Worm (Caenorhabditis elegans) whole organism, L4 larva: Measurements from ENCODE around the gene puf-7.
A peak's percentile ranks its signal among the peaks of the same experiment; 100 is the strongest.

Experiments used
- F37D6.2 ChIP-seq: sonication (generic microtip); optimal IDR thresholded peaks from 2 replicates; lab custom pipeline; 2016; ENCODE audit warnings: mild to moderate bottlenecking, missing genetic modification characterization, missing compliant biosample characterization
- R02D3.7 ChIP-seq: fragments of 150-350 bp; sonication (generic microtip); optimal IDR thresholded peaks from 3 replicates; lab custom pipeline; 2014; ENCODE audit warnings: missing biosample characterization, missing genetic modification characterization
- Y5F2A.4 ChIP-seq: fragments of 200-800 bp; sonication (Bioruptor generic); optimal IDR thresholded peaks from 2 replicates; lab custom pipeline; 2018; ENCODE audit warnings: mild to moderate bottlenecking, missing genetic modification characterization, missing compliant biosample characterization
- ZK337.2 ChIP-seq: fragments of 200-800 bp; sonication (Bioruptor generic); IDR thresholded peaks from 2 replicates; pipeline ENCODE4 v1.3.6; 2022; ENCODE audit warnings: missing genetic modification reagents, missing genetic modification characterization, missing compliant biosample characterization
- aha-1 ChIP-seq: fragments of 150-350 bp; peaks from one replicate; lab custom pipeline; 2014; ENCODE audit warnings: missing biosample characterization, missing genetic modification characterization
- ama-1 ChIP-seq: fragments of 150-350 bp; optimal IDR thresholded peaks from 2 replicates; lab custom pipeline; 2014; ENCODE audit warnings: inconsistent platforms, mixed read lengths
- arid-1 ChIP-seq: fragments of 200-800 bp; sonication (Bioruptor generic); conservative IDR thresholded peaks from 2 replicates; pipeline ENCODE4 v1.3.6; 2022; ENCODE audit warnings: missing genetic modification reagents, missing genetic modification characterization, missing compliant biosample characterization
- ceh-20 ChIP-seq: fragments of 200-800 bp; sonication (Bioruptor generic); IDR thresholded peaks from 2 replicates; pipeline ENCODE4 v1.3.6; 2022; ENCODE audit warnings: missing genetic modification reagents, missing genetic modification characterization, missing compliant biosample characterization
- ctbp-1 ChIP-seq: fragments of 200-800 bp; sonication (Bioruptor generic); IDR thresholded peaks from 2 replicates; pipeline ENCODE4 v1.3.6; 2022; ENCODE audit warnings: missing genetic modification reagents, missing genetic modification characterization, missing compliant biosample characterization
- daf-12 ChIP-seq: fragments of 150-350 bp; optimal IDR thresholded peaks from 2 replicates; lab custom pipeline; 2014; ENCODE audit warnings: missing biosample characterization, missing genetic modification reagents, missing genetic modification characterization
- daf-8 ChIP-seq: fragments of 200-800 bp; sonication (Bioruptor generic); IDR thresholded peaks from 2 replicates; pipeline ENCODE4 v1.3.6; 2022; ENCODE audit warnings: missing genetic modification characterization, missing compliant biosample characterization
- dpl-1 ChIP-seq: fragments of 150-350 bp; optimal IDR thresholded peaks from 2 replicates; lab custom pipeline; 2014; ENCODE audit warnings: missing biosample characterization, missing genetic modification reagents, missing genetic modification characterization
- duxl-1 ChIP-seq: sonication (generic microtip); optimal IDR thresholded peaks from 2 replicates; lab custom pipeline; 2016; ENCODE audit warnings: mild to moderate bottlenecking, missing genetic modification characterization, moderate library complexity, missing compliant biosample characterization; ENCODE audit not compliant: poor library complexity
- gei-8 ChIP-seq: fragments of 200-800 bp; sonication (Bioruptor generic); optimal IDR thresholded peaks from 2 replicates; lab custom pipeline; 2018; ENCODE audit warnings: mild to moderate bottlenecking, missing genetic modification characterization, missing compliant biosample characterization
- hif-1 ChIP-seq, 2 experiments: sonication (generic microtip); optimal IDR thresholded peaks; 2 replicates each; lab custom pipeline; 2016 to 2017; ENCODE audit warnings: missing compliant biosample characterization in 2 of 2, missing genetic modification characterization in 2 of 2, missing genetic modification reagents in 2 of 2, missing genotype in 2 of 2, mild to moderate bottlenecking in 1 of 2
- hlh-30 ChIP-seq: sonication (generic microtip); optimal IDR thresholded peaks from 2 replicates; lab custom pipeline; 2017; ENCODE audit warnings: antibody characterized with exemption, mild to moderate bottlenecking, missing genetic modification characterization, missing compliant biosample characterization; ENCODE audit not compliant: insufficient read depth
- hmg-1.1 ChIP-seq: fragments of 200-800 bp; sonication (Bioruptor generic); IDR thresholded peaks from 2 replicates; pipeline ENCODE4 v1.3.6; 2022; ENCODE audit warnings: missing genetic modification reagents, missing genetic modification characterization, missing compliant biosample characterization
- lin-38 ChIP-seq: fragments of 200-800 bp; sonication (Bioruptor generic); IDR thresholded peaks from 2 replicates; pipeline ENCODE4 v1.3.6; 2022; ENCODE audit warnings: missing genetic modification reagents, missing genetic modification characterization, missing compliant biosample characterization
- lin-39 ChIP-seq: fragments of 150-350 bp; optimal IDR thresholded peaks from 2 replicates; lab custom pipeline; 2014; ENCODE audit warnings: missing biosample characterization, missing genetic modification reagents, missing genetic modification characterization
- lsy-2 ChIP-seq, 2 experiments: fragments of 150-350 bp in 1 of 2; sonication (generic microtip) in 1 of 2; optimal IDR thresholded peaks; 2 replicates each; lab custom pipeline; 2014 to 2017; ENCODE audit warnings: missing biosample characterization in 2 of 2, missing genetic modification characterization in 2 of 2
- madf-9 ChIP-seq: fragments of 200-800 bp; sonication (Bioruptor generic); conservative IDR thresholded peaks from 2 replicates; pipeline ENCODE4 v1.3.6; 2022; ENCODE audit warnings: missing genetic modification reagents, missing genetic modification characterization, missing compliant biosample characterization
- mdl-1 ChIP-seq, 2 experiments: fragments of 150-350 bp in 1 of 2; sonication (generic microtip) in 1 of 2; optimal IDR thresholded peaks; 2 replicates each; lab custom pipeline; 2014 to 2017; ENCODE audit warnings: missing biosample characterization in 2 of 2, missing genetic modification characterization in 2 of 2
- mes-2 ChIP-seq: sonication (generic microtip); optimal IDR thresholded peaks from 2 replicates; lab custom pipeline; 2016; ENCODE audit warnings: missing genotype, mild to moderate bottlenecking, missing genetic modification characterization, missing compliant biosample characterization; ENCODE audit not compliant: poor library complexity, severe bottlenecking
- mxl-3 ChIP-seq: fragments of 200-800 bp; sonication (Bioruptor generic); optimal IDR thresholded peaks from 2 replicates; lab custom pipeline; 2018; ENCODE audit warnings: mild to moderate bottlenecking, missing genetic modification characterization, missing compliant biosample characterization
- nhr-237 ChIP-seq: sonication (generic microtip); optimal IDR thresholded peaks from 2 replicates; lab custom pipeline; 2017; ENCODE audit warnings: missing biosample characterization, missing genetic modification characterization
- nhr-41 ChIP-seq: fragments of 200-800 bp; sonication (Bioruptor generic); IDR thresholded peaks from 2 replicates; pipeline ENCODE4 v1.3.6; 2022; ENCODE audit warnings: missing genetic modification reagents, missing genetic modification characterization, missing compliant biosample characterization
- nhr-42 ChIP-seq: fragments of 200-800 bp; sonication (Bioruptor generic); IDR thresholded peaks from 2 replicates; pipeline ENCODE4 v1.3.6; 2022; ENCODE audit warnings: missing genetic modification characterization, missing compliant biosample characterization
- nhr-48 ChIP-seq: sonication (generic microtip); optimal IDR thresholded peaks from 2 replicates; lab custom pipeline; 2016; ENCODE audit warnings: mild to moderate bottlenecking, missing genetic modification characterization, missing compliant biosample characterization
- nhr-76 ChIP-seq: fragments of 150-350 bp; optimal IDR thresholded peaks from 2 replicates; lab custom pipeline; 2014; ENCODE audit warnings: missing biosample characterization, missing genetic modification characterization
- nhr-77 ChIP-seq: fragments of 150-350 bp; optimal IDR thresholded peaks from 2 replicates; lab custom pipeline; 2014; ENCODE audit warnings: missing biosample characterization, missing genetic modification characterization
- rbr-2 ChIP-seq: sonication (generic microtip); optimal IDR thresholded peaks from 2 replicates; lab custom pipeline; 2016; ENCODE audit warnings: missing genotype, missing genetic modification characterization, missing compliant biosample characterization
- saeg-2 ChIP-seq: fragments of 200-800 bp; sonication (Bioruptor generic); IDR thresholded peaks from 2 replicates; pipeline ENCODE4 v1.3.6; 2022; ENCODE audit warnings: missing genetic modification reagents, missing genetic modification characterization, missing compliant biosample characterization
- snpc-1.2 ChIP-seq: fragments of 200-800 bp; sonication (Bioruptor generic); IDR thresholded peaks from 2 replicates; pipeline ENCODE4 v1.3.6; 2022; ENCODE audit warnings: missing genetic modification reagents, missing genetic modification characterization, missing compliant biosample characterization
- spr-1 ChIP-seq: sonication (generic microtip); optimal IDR thresholded peaks from 2 replicates; lab custom pipeline; 2016; ENCODE audit warnings: mild to moderate bottlenecking, missing genetic modification characterization, missing compliant biosample characterization
- spr-3 ChIP-seq: fragments of 200-800 bp; sonication (Bioruptor generic); optimal IDR thresholded peaks from 2 replicates; lab custom pipeline; 2018; ENCODE audit warnings: mild to moderate bottlenecking, missing genetic modification characterization, missing compliant biosample characterization
- tag-97 ChIP-seq: fragments of 200-800 bp; sonication (Bioruptor generic); IDR thresholded peaks from 2 replicates; pipeline ENCODE4 v1.3.6; 2022; ENCODE audit warnings: missing genetic modification characterization, missing compliant biosample characterization
- unc-130 ChIP-seq: sonication (generic microtip); optimal IDR thresholded peaks from 2 replicates; lab custom pipeline; 2016; ENCODE audit warnings: missing genetic modification reagents, missing genetic modification characterization, missing compliant biosample characterization
- unc-62 ChIP-seq, 3 experiments: fragments of 150-350 bp in 1 of 3; sonication (generic microtip); optimal IDR thresholded peaks in 2 of 3; peaks in 1 of 3; 1 replicate in 1 of 3; 2 replicates in 2 of 3; lab custom pipeline; 2014 to 2017; ENCODE audit warnings: missing biosample characterization in 3 of 3, missing genetic modification characterization in 3 of 3, missing genetic modification reagents in 3 of 3, missing genotype in 1 of 3
- zag-1 ChIP-seq: fragments of 150-350 bp; optimal IDR thresholded peaks from 2 replicates; lab custom pipeline; 2014; ENCODE audit warnings: missing biosample characterization, missing genetic modification characterization
- zip-11 ChIP-seq: fragments of 200-800 bp; sonication (Bioruptor generic); IDR thresholded peaks from 2 replicates; pipeline ENCODE4 v1.3.6; 2022; ENCODE audit warnings: missing genetic modification characterization, missing compliant biosample characterization
- ztf-7 ChIP-seq: fragments of 150-350 bp; optimal IDR thresholded peaks from 2 replicates; lab custom pipeline; 2014; ENCODE audit warnings: missing biosample characterization, missing genetic modification characterization

The puf-7 gene

DNA sequence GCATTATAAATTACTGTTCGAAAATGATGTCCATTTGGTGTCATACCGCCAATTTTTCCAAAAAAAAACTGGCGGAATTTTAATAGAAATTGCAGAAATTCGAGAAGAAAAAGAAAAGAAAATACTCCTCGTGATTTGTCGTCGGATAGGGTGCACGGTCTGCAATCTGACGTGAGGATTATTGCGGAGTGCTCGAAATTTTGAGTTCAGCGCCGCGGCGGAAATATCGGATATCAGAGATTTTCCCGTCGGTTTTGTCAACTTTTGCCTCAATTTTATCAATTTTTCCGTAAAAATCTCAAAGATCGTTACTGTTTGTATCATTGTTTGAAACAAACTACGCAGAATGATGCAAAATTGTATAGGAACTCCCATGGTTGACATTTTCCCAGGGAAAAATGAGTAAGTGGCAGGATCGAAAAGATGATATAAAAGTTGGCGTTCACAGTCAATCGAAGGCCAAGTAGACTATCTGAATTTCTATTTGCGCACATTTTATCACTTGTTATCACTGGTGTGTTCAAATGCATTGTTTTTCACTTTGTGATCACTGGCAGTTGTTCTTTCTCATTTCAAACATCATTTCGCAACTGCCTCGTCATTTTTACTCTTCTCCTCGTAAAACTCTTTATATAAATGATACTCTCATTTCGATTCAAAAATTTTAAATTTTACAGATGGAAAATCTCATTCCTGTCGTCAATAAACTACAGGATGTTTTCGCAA is 51.5 kb downstream of the puf-7 start, which contains the start of the genes fem-1 and drp-1:
Gene fem-1, minus strand, starts transcription at position 150 of the 726 bp plus-strand sequence.
Gene drp-1, plus strand, starts transcription at position 676 of the 726 bp plus-strand sequence.
- TF ChIP-seq aha-1 (no peak), unc-62 (GFP tag; optimal IDR thresholded peaks at IDR 0.05 in 1 of 2; lab: Kevin White, UChicago) (peak in 1 of 2 experiments; percentile 31), unc-62 (tag; optimal IDR thresholded peaks at IDR 0.05; lab: Kevin White, UChicago) (no peak), gei-8 (GFP tag; lab: Kevin White, UChicago) (no peak), nhr-237 (tag; lab: Kevin White, UChicago) (no peak), tag-97 (GFP tag; lab: Robert Waterston, UW) (no peak), rbr-2 (tag; lab: Kevin White, UChicago) (no peak), spr-1 (no peak), lsy-2 (tag; optimal IDR thresholded peaks at IDR 0.05; lab: Kevin White, UChicago) (peak in 1 of 2 experiments; percentile 0), unc-130 (no peak), lin-39 (no peak), lin-38 (GFP tag; lab: Robert Waterston, UW) (0 out of 2 replicates have a peak, but pooled peaks have one; percentile 35), nhr-42 (GFP tag; lab: Robert Waterston, UW) (no peak), daf-12 (no peak), spr-3 (no peak), R02D3.7 (no peak), snpc-1.2 (0 out of 2 replicates have a peak, but pooled peaks have one; percentile 9), madf-9 (GFP tag; lab: Robert Waterston, UW) (no peak), ZK337.2 (GFP tag; lab: Robert Waterston, UW) (no peak), saeg-2 (GFP tag; lab: Robert Waterston, UW) (no peak), hlh-30 (peak; percentile 75), ceh-20 (GFP tag; lab: Robert Waterston, UW) (no peak), Y5F2A.4 (GFP tag; lab: Kevin White, UChicago) (no peak), nhr-48 (tag; lab: Kevin White, UChicago) (no peak), hif-1 (tag; optimal IDR thresholded peaks at IDR 0.05; lab: Kevin White, UChicago) (peak in 1 of 2 experiments; percentile 4), ctbp-1 (GFP tag; lab: Robert Waterston, UW) (0 out of 2 replicates have a peak, but pooled peaks have one; percentile 31), dpl-1 (GFP tag; lab: Kevin White, UChicago) (peak; percentile 29), mes-2 (tag; lab: Kevin White, UChicago) (peak; percentile 56), mxl-3 (GFP tag; lab: Kevin White, UChicago) (no peak), ama-1 (lab: Kevin White, UChicago) (no peak), mdl-1 (tag; optimal IDR thresholded peaks at IDR 0.05; lab: Kevin White, UChicago) (no peak), nhr-76 (no peak), arid-1 (GFP tag; lab: Robert Waterston, UW) (no peak), ztf-7 (no peak), daf-8 (GFP tag; lab: Robert Waterston, UW) (no peak), duxl-1 (tag; lab: Kevin White, UChicago) (no peak), nhr-41 (GFP tag; lab: Robert Waterston, UW) (no peak), nhr-77 (tag; lab: Kevin White, UChicago) (no peak), zip-11 (GFP tag; lab: Robert Waterston, UW) (no peak), hmg-1.1 (GFP tag; lab: Robert Waterston, UW) (no peak), zag-1 (tag; lab: Kevin White, UChicago) (no peak), F37D6.2 (tag; lab: Kevin White, UChicago) (no peak)
- TF ChIP-seq, all 104 proteins: peak for 9
